Worm (Caenorhabditis elegans): ENCODE results near the gene ify-1.
A peak's percentile ranks its signal among the peaks of the same experiment; 100 is the strongest.

Gene ify-1

ce11 chrII:5032669-5033068, 22.3 kb downstream of the ify-1 start (continued):
- TF ChIP-seq gmeb-2 (tag; optimal IDR thresholded peaks at IDR 0.05) (peak; percentile 87), ztf-16 (tag; optimal IDR thresholded peaks at IDR 0.05) (peak; percentile 86), pha-4 (tag; optimal IDR thresholded peaks at IDR 0.05) (no peak), elt-4 (tag; optimal IDR thresholded peaks at IDR 0.05) (peak; percentile 15), elt-2 (tag; optimal IDR thresholded peaks at IDR 0.05) (peak; percentile 100), ceh-6 (GFP tag; optimal IDR thresholded peaks at IDR 0.05) (peak; percentile 90), hlh-6 (tag; optimal IDR thresholded peaks at IDR 0.05) (peak; percentile 97), fkh-10 (GFP tag; optimal IDR thresholded peaks at IDR 0.05) (no peak), sdc-2 (tag; optimal IDR thresholded peaks at IDR 0.05) (peak; percentile 90), hlh-8 (tag; optimal IDR thresholded peaks at IDR 0.05) (peak; percentile 79), ceh-45 (GFP tag; IDR thresholded peaks at IDR 0.05) (peak; percentile 77; the same call in 1 of the 2 replicates), ceh-2 (tag; optimal IDR thresholded peaks at IDR 0.05) (peak; percentile 86), unc-3 (GFP tag; conservative IDR thresholded peaks at IDR 0.05) (peak; percentile 86), unc-3 (tag; optimal IDR thresholded peaks at IDR 0.05) (peak; percentile 81), madf-2 (tag; optimal IDR thresholded peaks at IDR 0.05) (peak; percentile 81), dmd-4 (tag; optimal IDR thresholded peaks at IDR 0.05; ENCODE audit: borderline replicate concordance) (peak; percentile 55), K02D7.2 (tag; optimal IDR thresholded peaks at IDR 0.05) (peak; percentile 86), rnt-1 (tag; optimal IDR thresholded peaks at IDR 0.05) (peak; percentile 58), syd-9 (tag; optimal IDR thresholded peaks at IDR 0.05) (peak; percentile 84), unc-55 (GFP tag; optimal IDR thresholded peaks at IDR 0.05) (no peak), ceh-22 (tag; optimal IDR thresholded peaks at IDR 0.05) (peak; percentile 22)

ce11 chrII:5031612-5032011, 23.4 kb downstream of the ify-1 start, which contains the start of gene wdr-83:
wdr-83 (minus strand) TSS chrII:5031712.
- TF ChIP-seq elt-4 (tag; optimal IDR thresholded peaks at IDR 0.05): no peak

ce11 chrII:5027952-5028351, 27.0 kb downstream of the ify-1 start:
- TF ChIP-seq sox-2 (GFP tag; IDR thresholded peaks at IDR 0.05) (no peak), tbx-7 (tag; optimal IDR thresholded peaks at IDR 0.05) (no peak)

DNA sequence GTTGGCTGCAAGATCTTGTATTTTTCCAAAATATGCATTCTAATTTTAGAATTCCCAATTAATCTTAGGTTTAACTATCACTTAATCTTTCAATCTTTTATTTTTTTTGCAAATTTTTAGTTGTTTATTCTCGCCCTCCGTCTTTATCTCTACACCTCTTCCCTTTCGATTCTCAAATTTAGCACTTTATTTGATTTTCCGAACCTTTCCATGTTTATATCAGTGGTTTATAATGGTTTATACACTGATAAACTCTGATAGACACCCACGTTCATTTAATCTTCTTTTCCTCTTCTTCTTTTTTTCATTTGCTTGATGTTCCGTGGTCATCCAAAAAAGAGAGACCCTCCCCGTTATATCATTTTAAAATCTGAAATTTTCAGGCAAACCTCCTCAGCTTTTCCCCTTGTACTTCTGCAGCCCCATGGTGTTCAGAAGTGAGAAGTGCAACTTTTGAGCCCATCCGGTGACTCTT, 32.6 kb downstream of the ify-1 start, which contains the start of the genes nsy-1 and F59A6.13:
Gene nsy-1, plus strand, starts transcription at position 377 of the 475 bp plus-strand sequence.
Gene F59A6.13, plus strand, starts transcription at position 425 of the 475 bp plus-strand sequence.
- TF ChIP-seq npax-4 (tag; optimal IDR thresholded peaks at IDR 0.05): no peak
- no peak for TF ChIP-seq ttx-3 (tag; optimal IDR thresholded peaks at IDR 0.05)
- no peak for TF ChIP-seq ceh-22 (tag; optimal IDR thresholded peaks at IDR 0.05)
- no peak for TF ChIP-seq unc-55 (GFP tag; optimal IDR thresholded peaks at IDR 0.05)
- no peak for TF ChIP-seq K09A11.1 (tag; optimal IDR thresholded peaks at IDR 0.05; ENCODE audit: insufficient read depth)
- no peak for TF ChIP-seq pat-9 (tag; optimal IDR thresholded peaks at IDR 0.05)
- no peak for TF ChIP-seq elt-2 (tag; optimal IDR thresholded peaks at IDR 0.05)
- no peak for TF ChIP-seq fkh-6 (tag; optimal IDR thresholded peaks at IDR 0.05)
- TF ChIP-seq rnt-1 (tag; optimal IDR thresholded peaks at IDR 0.05): no peak

- TF ChIP-seq T23F11.4 (GFP tag; optimal IDR thresholded peaks at IDR 0.05) (no peak), npax-4 (tag; optimal IDR thresholded peaks at IDR 0.05) (no peak), ceh-22 (tag; optimal IDR thresholded peaks at IDR 0.05) (no peak), K02D7.2 (tag; optimal IDR thresholded peaks at IDR 0.05) (no peak), pag-3 (tag; optimal IDR thresholded peaks at IDR 0.05; ENCODE audit: borderline replicate concordance) (no peak), unc-86 (tag; optimal IDR thresholded peaks at IDR 0.05) (no peak), unc-3 (GFP tag; conservative IDR thresholded peaks at IDR 0.05) (no peak), unc-3 (tag; optimal IDR thresholded peaks at IDR 0.05) (no peak), hlh-13 (GFP tag; optimal IDR thresholded peaks at IDR 0.05) (no peak), odd-2 (tag; optimal IDR thresholded peaks at IDR 0.05) (no peak), ahr-1 (tag; optimal IDR thresholded peaks at IDR 0.05) (no peak), nhr-232 (tag; optimal IDR thresholded peaks at IDR 0.05) (no peak), pha-2 (tag; optimal IDR thresholded peaks at IDR 0.05) (no peak), fkh-6 (tag; optimal IDR thresholded peaks at IDR 0.05) (no peak), sox-2 (GFP tag; IDR thresholded peaks at IDR 0.05) (no peak), sdc-2 (tag; optimal IDR thresholded peaks at IDR 0.05) (no peak), pat-9 (tag; optimal IDR thresholded peaks at IDR 0.05) (no peak), hlh-6 (tag; optimal IDR thresholded peaks at IDR 0.05) (no peak), hlh-30 (tag; optimal IDR thresholded peaks at IDR 0.05; ENCODE audit: insufficient read depth) (no peak), ets-4 (tag; optimal IDR thresholded peaks at IDR 0.05) (no peak)
Measured at ce11 chrII:5021518-5021917, 33.5 kb downstream of the ify-1 start.
